Worm (Caenorhabditis elegans): Measurements from ENCODE around the gene T19H12.3.

T19H12.3 gene

DNA sequence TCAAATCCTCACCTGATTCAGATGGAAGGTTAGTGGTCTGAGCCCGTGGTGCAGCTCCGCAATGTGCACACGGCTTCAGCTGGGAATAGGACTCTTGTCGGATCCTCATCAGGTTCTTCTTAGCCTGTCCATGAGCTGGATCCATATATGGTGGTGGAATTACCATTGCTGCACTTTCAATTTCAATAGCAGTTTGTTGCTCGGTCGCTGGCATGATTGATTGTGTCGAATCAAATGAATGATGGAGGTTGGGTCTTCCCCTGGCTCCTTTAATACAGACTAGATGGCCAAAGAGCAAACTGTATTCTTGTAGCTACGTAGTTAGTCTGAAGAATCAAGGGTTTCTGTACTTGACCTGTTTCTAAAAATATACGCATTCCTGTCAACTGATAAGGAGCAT is 47.3 kb downstream of the T19H12.3 start, which contains the start of gene C02E7.10:
Gene C02E7.10, minus strand, starts transcription at position 232 of the 400 bp plus-strand sequence.
- no peak for TF ChIP-seq him-1 (tag; optimal IDR thresholded peaks at IDR 0.05)
- no peak for TF ChIP-seq dao-5 (tag; optimal IDR thresholded peaks at IDR 0.05)
- TF ChIP-seq W03F9.2 (tag; optimal IDR thresholded peaks at IDR 0.05) = no peak

DNA sequence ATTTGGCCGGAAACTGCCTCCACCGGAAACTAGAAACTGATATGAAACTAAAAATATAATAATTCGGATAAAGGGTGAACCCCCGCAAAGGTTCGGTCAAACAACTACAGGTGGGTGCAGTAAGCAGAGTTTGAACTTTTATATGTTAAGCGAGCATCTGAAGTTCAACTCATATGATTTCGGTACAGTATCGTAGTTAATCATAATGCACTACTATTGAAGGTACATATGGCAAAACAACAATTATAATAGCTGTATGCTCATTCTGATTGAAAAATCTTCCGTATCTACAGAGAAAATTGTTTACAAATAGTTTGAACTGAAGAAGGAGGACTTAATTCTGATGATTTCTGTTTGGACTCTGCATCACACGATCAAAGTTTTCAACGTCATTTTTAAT is 47.8 kb downstream of the T19H12.3 start:
- TF ChIP-seq him-1 (tag; optimal IDR thresholded peaks at IDR 0.05) (no peak), W03F9.2 (tag; optimal IDR thresholded peaks at IDR 0.05) (no peak), dao-5 (tag; optimal IDR thresholded peaks at IDR 0.05) (no peak)

DNA sequence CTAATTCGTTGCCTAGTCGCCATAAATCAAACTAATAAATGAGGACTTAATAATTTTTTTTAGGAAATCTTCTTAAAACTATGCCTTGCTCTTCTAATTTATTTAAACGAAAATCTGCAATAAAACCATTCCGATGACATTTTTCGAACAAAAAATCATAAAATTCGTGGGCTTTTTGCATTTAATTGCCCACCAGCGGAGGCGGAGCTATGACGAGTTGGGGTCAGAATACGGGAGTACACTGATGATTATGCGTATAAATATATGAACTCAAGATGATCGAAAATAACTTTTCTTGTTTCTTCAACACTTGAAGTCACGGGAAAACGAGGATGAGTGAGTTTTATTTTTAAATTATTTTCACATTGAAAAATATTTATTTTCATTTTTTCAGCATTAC is 48.9 kb downstream of the T19H12.3 start, which contains the start of gene catp-2:
Gene catp-2, plus strand, starts transcription at position 301 of the 400 bp plus-strand sequence.
- TF ChIP-seq him-1 (tag; optimal IDR thresholded peaks at IDR 0.05) (no peak), W03F9.2 (tag; optimal IDR thresholded peaks at IDR 0.05) (no peak), dao-5 (tag; optimal IDR thresholded peaks at IDR 0.05) (no peak)

DNA sequence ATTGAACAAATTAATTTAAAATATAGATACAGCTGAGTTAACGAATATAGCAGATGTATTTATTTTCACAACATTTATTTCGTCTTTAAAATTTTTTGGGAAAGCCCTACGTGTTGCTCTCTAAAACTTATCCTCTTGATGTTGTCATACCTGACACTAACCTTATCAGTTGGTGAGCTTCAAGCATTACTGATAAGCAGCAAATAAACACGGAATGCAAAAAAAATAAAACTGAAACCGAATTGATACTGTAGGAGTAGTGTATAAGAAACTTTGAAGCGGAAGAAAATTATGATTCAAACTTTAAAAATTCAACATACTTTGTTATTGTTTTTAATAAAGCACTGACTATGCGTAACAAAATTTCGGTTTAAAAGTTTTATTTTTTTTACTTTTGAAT is 49.6 kb downstream of the T19H12.3 start:
- TF ChIP-seq W03F9.2 (tag; optimal IDR thresholded peaks at IDR 0.05) = no peak

All from whole organism, L4/young adult.